Worm (Caenorhabditis elegans): Measurements from ENCODE around the gene irld-39.

DNA sequence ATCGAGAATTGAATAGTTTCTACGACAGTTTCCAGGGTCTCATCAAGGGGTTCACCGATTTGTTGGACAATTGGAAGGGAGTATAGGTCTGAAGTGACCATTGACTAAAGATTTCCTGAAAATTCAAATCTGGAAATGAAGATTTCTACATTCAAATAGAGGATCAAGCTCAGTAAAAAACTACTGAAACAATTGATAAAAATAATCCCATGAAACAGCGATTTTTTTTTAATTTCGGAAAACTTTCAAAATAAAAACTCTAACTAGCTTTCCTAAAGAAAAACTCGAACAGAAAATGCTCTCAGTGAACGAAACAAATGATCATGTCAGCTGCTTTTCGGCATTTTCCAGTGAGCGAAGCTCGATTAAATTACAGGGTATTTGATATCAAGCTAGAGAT lies 11.4 kb upstream of the irld-39 start, which contains the start of gene srv-11:
- no peak for TF ChIP-seq lin-39 (tag; optimal IDR thresholded peaks at IDR 0.05)
- TF ChIP-seq ztf-11 (tag; optimal IDR thresholded peaks at IDR 0.05) = no peak
- TF ChIP-seq unc-62 (GFP tag; optimal IDR thresholded peaks at IDR 0.05) = no peak
- no peak for TF ChIP-seq nhr-237 (tag; optimal IDR thresholded peaks at IDR 0.05)
- TF ChIP-seq jun-1 (tag; optimal IDR thresholded peaks at IDR 0.05) = no peak
- TF ChIP-seq ama-1 (optimal IDR thresholded peaks at IDR 0.05) = no peak
- no peak for TF ChIP-seq nhr-76 (tag; optimal IDR thresholded peaks at IDR 0.05)
- no peak for TF ChIP-seq nhr-28 (tag; optimal IDR thresholded peaks at IDR 0.05)
- TF ChIP-seq sea-2 (GFP tag; optimal IDR thresholded peaks at IDR 0.05) = no peak
- no peak for TF ChIP-seq pha-4 (tag; optimal IDR thresholded peaks at IDR 0.05)
- TF ChIP-seq pqm-1 (tag; optimal IDR thresholded peaks at IDR 0.05) = no peak
- no peak for TF ChIP-seq fkh-10 (GFP tag; optimal IDR thresholded peaks at IDR 0.05)
- TF ChIP-seq elt-2 (tag; optimal IDR thresholded peaks at IDR 0.05) = no peak
- TF ChIP-seq ZK546.5 (tag; optimal IDR thresholded peaks at IDR 0.05) = no peak

Data from whole organism, L3 larva.